Fruit fly (Drosophila melanogaster): Measurements from ENCODE around the gene CG33946.
A peak's percentile ranks its signal among the peaks of the same experiment; 100 is the strongest.

- peak; percentile 33 for TF ChIP-seq tj (GFP tag; optimal IDR thresholded peaks at IDR 0.05)
- no peak for TF ChIP-seq CG11617 (GFP tag; optimal IDR thresholded peaks at IDR 0.05)
- TF ChIP-seq bab1 (GFP tag; optimal IDR thresholded peaks at IDR 0.05), result no peak
- no peak for TF ChIP-seq kay (GFP tag; ENCODE audit: borderline replicate concordance)
- no peak for TF ChIP-seq CG14711 (tag; optimal IDR thresholded peaks at IDR 0.05)
- TF ChIP-seq cic (GFP tag; optimal IDR thresholded peaks at IDR 0.05), result no peak
- no peak for TF ChIP-seq Mnt (GFP tag; optimal IDR thresholded peaks at IDR 0.05)
- no peak for TF ChIP-seq toe (GFP tag; optimal IDR thresholded peaks at IDR 0.05)
- TF ChIP-seq pad (GFP tag; optimal IDR thresholded peaks at IDR 0.05), result no peak
- no peak for TF ChIP-seq CG12768 (GFP tag; optimal IDR thresholded peaks at IDR 0.05)
- no peak for TF ChIP-seq CG33017 (tag; optimal IDR thresholded peaks at IDR 0.05)
- no peak for TF ChIP-seq CG7101 (tag; optimal IDR thresholded peaks at IDR 0.05)
- TF ChIP-seq Hr96 (GFP tag; optimal IDR thresholded peaks at IDR 0.05), result no peak
- TF ChIP-seq Clk (GFP tag; optimal IDR thresholded peaks at IDR 0.05), result no peak
These were observed 2.6 kb upstream of the CG33946 start, which contains the start of gene LanA for dm6 chr3L:6217806-6218205.
